Fruit fly (Drosophila melanogaster) whole organism, embryonic: ENCODE results near the gene CG5191.

ENCODE experiments used
- CG31365 ChIP-seq: fragments of 200-800 bp; sonication (Bioruptor generic); optimal IDR thresholded peaks from 2 replicates; lab custom pipeline; 2018; ENCODE audit warnings: missing biosample characterization, mild to moderate bottlenecking, missing genetic modification characterization
- CG4328 ChIP-seq: fragments of 200-800 bp; sonication (Bioruptor generic); optimal IDR thresholded peaks from 3 replicates; lab custom pipeline; 2017; ENCODE audit warnings: missing biosample characterization, missing genetic modification reagents, missing genetic modification characterization
- CG7357 ChIP-seq: fragments of 200-800 bp; sonication (Bioruptor generic); IDR thresholded peaks from 3 replicates; pipeline ENCODE4 v1.3.6; 2022; ENCODE audit warnings: missing biosample characterization, missing genetic modification characterization
- D ChIP-seq, 2 experiments: fragments of 200-800 bp in 1 of 2; fragments of >200 bp in 1 of 2; sonication (Bioruptor generic) in 1 of 2; optimal IDR thresholded peaks; 2 replicates in 1 of 2; 3 replicates in 1 of 2; lab custom pipeline; 2017; ENCODE audit warnings: mild to moderate bottlenecking in 1 of 2, missing biosample characterization in 1 of 2, missing genetic modification characterization in 1 of 2, missing genetic modification reagents in 1 of 2
- Dbx ChIP-seq: fragments of 200-800 bp; sonication (Bioruptor generic); IDR thresholded peaks from 3 replicates; pipeline ENCODE4 v1.3.6; 2022; ENCODE audit warnings: missing biosample characterization, missing genetic modification characterization
- Gug ChIP-seq: fragments of 200-800 bp; sonication (Bioruptor generic); IDR thresholded peaks from 4 replicates; pipeline ENCODE4 v1.3.6; 2022; ENCODE audit warnings: missing biosample characterization, missing genetic modification characterization
- Max ChIP-seq: fragments of 200-800 bp; sonication (Bioruptor generic); optimal IDR thresholded peaks from 2 replicates; lab custom pipeline; 2016; ENCODE audit warnings: missing biosample characterization, mild to moderate bottlenecking, missing genetic modification characterization
- Mrtf ChIP-seq: fragments of 200-800 bp; sonication (Bioruptor generic); IDR thresholded peaks from 3 replicates; pipeline ENCODE4 v1.3.6; 2022; ENCODE audit warnings: missing biosample characterization, missing genetic modification characterization
- NK7.1 ChIP-seq: fragments of 200-800 bp; sonication (Bioruptor generic); optimal IDR thresholded peaks from 3 replicates; lab custom pipeline; 2016; ENCODE audit warnings: missing biosample characterization, missing genetic modification characterization
- slbo ChIP-seq: fragments of 200-800 bp; sonication (Bioruptor generic); IDR thresholded peaks from 2 replicates; pipeline ENCODE4 v1.3.6; 2022; ENCODE audit warnings: missing biosample characterization, missing genetic modification characterization

- TF ChIP-seq CG7357 (GFP tag; lab: Robert Waterston, UW) (no peak), CG4328 (GFP tag; lab: Kevin White, UChicago) (no peak), NK7.1 (no peak), Dbx (GFP tag; lab: Robert Waterston, UW) (no peak), CG31365 (tag; lab: Kevin White, UChicago) (no peak), slbo (no peak), D (optimal IDR thresholded peaks at IDR 0.05; lab: Kevin White, UChicago) (no peak), D (GFP tag; optimal IDR thresholded peaks at IDR 0.05; lab: Kevin White, UChicago) (no peak), Max (GFP tag; lab: Kevin White, UChicago) (no peak), Mrtf (GFP tag; lab: Robert Waterston, UW) (no peak), Gug (GFP tag; lab: Robert Waterston, UW) (no peak)
These were observed 15.0 kb upstream of the CG5191 start for dm6 chr3R:20545678-20546077.
